Worm (Caenorhabditis elegans): ENCODE measurements around the gene tac-1.
"Not testable (repeated sequence)": the region's sequence is repeated elsewhere in the genome, so short reads cannot be mapped to it uniquely, and the experiment has no call there.

- peak; percentile 9 for TF ChIP-seq lin-54 (GFP tag; optimal IDR thresholded peaks at IDR 0.05)
- not testable (repeated sequence) for TF ChIP-seq dpl-1 (GFP tag; optimal IDR thresholded peaks at IDR 0.05); sea-2 (GFP tag; IDR thresholded peaks at IDR 0.05); fkh-3 (tag; optimal IDR thresholded peaks at IDR 0.05); bed-1 (GFP tag; IDR thresholded peaks at IDR 0.05); ceh-40 (GFP tag; IDR thresholded peaks at IDR 0.05); hrde-1 (tag; optimal IDR thresholded peaks at IDR 0.05; ENCODE audit: borderline replicate concordance); attf-3 (GFP tag; conservative IDR thresholded peaks at IDR 0.05); ama-1 (optimal IDR thresholded peaks at IDR 0.05); ama-1 (GFP tag; optimal IDR thresholded peaks at IDR 0.05); pha-4 (tag; optimal IDR thresholded peaks at IDR 0.05); madf-10 (tag; optimal IDR thresholded peaks at IDR 0.05)
- 0 out of 2 replicates have a peak, but pooled peaks have one; percentile 49 for TF ChIP-seq dox-1 (GFP tag; IDR thresholded peaks at IDR 0.05)
Observed at ce11 chrII:14802527-14802926, 48.9 kb upstream of the tac-1 start.
